Fruit fly (Drosophila melanogaster): ENCODE data around the gene Galk.

Galk gene

DNA sequence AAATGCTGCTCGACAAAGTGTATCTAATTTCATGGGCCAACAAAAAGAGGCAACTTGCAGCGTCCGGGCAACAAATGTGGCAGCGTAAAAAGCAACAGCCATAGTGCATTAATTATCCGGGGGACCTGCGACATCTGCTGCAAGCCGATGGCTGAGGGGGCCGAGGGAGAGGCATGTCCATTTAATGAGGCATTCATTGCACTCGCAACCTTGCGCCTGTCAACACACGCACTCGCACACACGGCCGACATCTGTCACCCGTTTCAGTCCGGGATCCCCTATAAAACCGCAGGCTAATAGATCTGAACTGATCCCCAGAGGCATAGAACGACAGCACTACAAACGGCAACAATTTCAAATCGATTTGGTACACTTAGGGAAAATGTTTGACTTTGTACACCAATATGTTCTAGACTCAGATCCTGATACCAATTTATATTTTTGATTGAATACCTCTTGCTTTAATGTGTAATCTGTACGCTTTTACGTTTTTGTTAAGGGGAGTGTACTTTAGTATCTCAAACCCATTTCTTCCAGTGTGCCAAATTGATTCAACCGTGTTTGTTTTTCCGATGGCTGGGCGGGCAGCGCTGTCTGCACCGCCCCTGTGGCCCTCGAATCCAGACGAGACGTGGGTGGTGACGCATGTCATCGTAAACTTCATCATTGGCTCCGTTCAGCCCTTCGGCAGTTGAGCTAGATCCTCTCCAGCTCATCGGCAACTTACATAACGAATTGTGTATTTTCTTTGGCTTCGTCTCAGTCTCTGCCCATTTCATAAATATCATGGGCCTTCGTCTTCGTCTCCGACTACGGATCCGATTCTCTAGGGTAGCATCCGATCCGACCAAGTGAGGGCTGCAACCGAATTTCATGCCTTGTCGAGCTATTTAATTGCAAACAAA is 25.8 kb upstream of the Galk start (continued):
- TF ChIP-seq tio (GFP tag; optimal IDR thresholded peaks at IDR 0.05) (no peak), peb (GFP tag; IDR thresholded peaks at IDR 0.05) (peak; percentile 67; the same call in 1 of the 2 replicates), grn (GFP tag; optimal IDR thresholded peaks at IDR 0.05) (no peak), CG12071 (GFP tag; optimal IDR thresholded peaks at IDR 0.05) (peak; percentile 17), CG2202 (tag; optimal IDR thresholded peaks at IDR 0.05) (peak; percentile 70), cas (GFP tag; IDR thresholded peaks at IDR 0.05) (no peak), CG13424 (tag; optimal IDR thresholded peaks at IDR 0.05) (peak; percentile 67), Meics (GFP tag; optimal IDR thresholded peaks at IDR 0.05) (no peak), pzg (GFP tag; optimal IDR thresholded peaks at IDR 0.05) (no peak), croc (GFP tag; conservative IDR thresholded peaks at IDR 0.05) (peak; percentile 85), Sox100B (GFP tag; optimal IDR thresholded peaks at IDR 0.05) (peak; percentile 64), tx (GFP tag; optimal IDR thresholded peaks at IDR 0.05) (peak; percentile 55), CG7786 (GFP tag; optimal IDR thresholded peaks at IDR 0.05) (peak; percentile 70), TFAM (GFP tag; optimal IDR thresholded peaks at IDR 0.05) (no peak), Rfx (GFP tag; IDR thresholded peaks at IDR 0.05) (peak; percentile 46; the same call in 1 of the 2 replicates), zf30C (GFP tag; optimal IDR thresholded peaks at IDR 0.05) (peak; percentile 90), CG6272 (GFP tag; IDR thresholded peaks at IDR 0.05) (peak; percentile 55; the same call in 1 of the 2 replicates), bigmax (GFP tag; optimal IDR thresholded peaks at IDR 0.05) (no peak), bsh (GFP tag; optimal IDR thresholded peaks at IDR 0.05) (peak in 1 of 2 experiments; percentile 86), CG11456 (GFP tag; IDR thresholded peaks at IDR 0.05) (peak; percentile 68; the same call in 2 of the 3 replicates), CG4730 (GFP tag; IDR thresholded peaks at IDR 0.05) (peak; percentile 68), CG3065 (GFP tag; optimal IDR thresholded peaks at IDR 0.05) (peak; percentile 59), CG12219 (GFP tag; optimal IDR thresholded peaks at IDR 0.05) (peak; percentile 68), CG10462 (GFP tag; optimal IDR thresholded peaks at IDR 0.05) (peak; percentile 54), CG2889 (GFP tag; IDR thresholded peaks at IDR 0.05) (0 out of 3 replicates have a peak, but pooled peaks have one; percentile 28), C15 (GFP tag; IDR thresholded peaks at IDR 0.05) (no peak), CG4820 (GFP tag; optimal IDR thresholded peaks at IDR 0.05) (peak; percentile 77), CG16779 (GFP tag; IDR thresholded peaks at IDR 0.05) (no peak), CG31388 (GFP tag; optimal IDR thresholded peaks at IDR 0.05) (peak; percentile 47), tna (GFP tag; IDR thresholded peaks at IDR 0.05; ENCODE audit: partially characterized antibody) (no peak), vnd (GFP tag; IDR thresholded peaks at IDR 0.05; ENCODE audit: partially characterized antibody) (no peak), ranshi (GFP tag; IDR thresholded peaks at IDR 0.05) (peak; percentile 75; the same call in 1 of the 2 replicates), vfl (GFP tag; optimal IDR thresholded peaks at IDR 0.05) (peak; percentile 4), tup (GFP tag; optimal IDR thresholded peaks at IDR 0.05) (no peak), lola (GFP tag; optimal IDR thresholded peaks at IDR 0.05) (peak in 1 of 3 experiments; percentile 86), CG3281 (GFP tag; optimal IDR thresholded peaks at IDR 0.05) (no peak), HHEX (GFP tag; optimal IDR thresholded peaks at IDR 0.05) (peak; percentile 38), slp2 (GFP tag; optimal IDR thresholded peaks at IDR 0.05) (peak; percentile 59), CG18011 (GFP tag; optimal IDR thresholded peaks at IDR 0.05) (no peak), CG11504 (tag; optimal IDR thresholded peaks at IDR 0.05) (peak; percentile 67), caup (GFP tag; optimal IDR thresholded peaks at IDR 0.05; ENCODE audit: severe bottlenecking) (peak; percentile 4), Dp (GFP tag; optimal IDR thresholded peaks at IDR 0.05) (no peak), gcm2 (GFP tag; optimal IDR thresholded peaks at IDR 0.05) (peak; percentile 15), psq (GFP tag; optimal IDR thresholded peaks at IDR 0.05) (no peak), CG1832 (GFP tag; optimal IDR thresholded peaks at IDR 0.05) (no peak), Fer2 (tag; optimal IDR thresholded peaks at IDR 0.05) (no peak), CG3838 (GFP tag; optimal IDR thresholded peaks at IDR 0.05) (no peak), CG11696 (GFP tag; IDR thresholded peaks at IDR 0.05) (no peak)
